Worm (Caenorhabditis elegans): ENCODE measurements around the gene pezo-1.

pezo-1 gene

DNA sequence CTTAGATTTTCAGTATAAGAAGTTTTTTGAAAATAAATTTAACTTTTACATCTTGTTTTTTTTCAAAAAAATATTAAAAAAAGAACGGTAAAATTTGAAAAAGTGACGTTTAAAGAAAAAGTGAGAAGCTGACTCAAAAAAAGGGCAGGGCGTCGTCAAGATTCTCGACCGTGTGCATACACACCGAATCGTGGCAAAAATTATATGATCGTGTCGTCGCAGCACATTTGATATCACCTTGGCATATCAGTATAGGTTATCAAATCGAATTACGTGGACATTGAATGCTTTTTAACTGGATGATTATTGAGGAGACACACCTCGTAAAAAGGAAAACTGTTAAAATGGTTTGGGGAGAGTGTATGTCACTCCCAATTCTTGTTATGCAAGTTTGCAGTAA, 33.3 kb downstream of the pezo-1 start:
- TF ChIP-seq R02D3.7 (tag; optimal IDR thresholded peaks at IDR 0.05) (no peak), ztf-11 (tag; optimal IDR thresholded peaks at IDR 0.05) (no peak), skn-1 (tag; optimal IDR thresholded peaks at IDR 0.05) (no peak), ceh-16 (tag; optimal IDR thresholded peaks at IDR 0.05) (no peak), nhr-77 (tag; optimal IDR thresholded peaks at IDR 0.05) (no peak), mdl-1 (tag; optimal IDR thresholded peaks at IDR 0.05) (no peak), mab-5 (tag; optimal IDR thresholded peaks at IDR 0.05) (no peak), elt-1 (tag; optimal IDR thresholded peaks at IDR 0.05) (no peak), sma-9 (GFP tag; optimal IDR thresholded peaks at IDR 0.05) (peak; percentile 6), sma-9 (tag; optimal IDR thresholded peaks at IDR 0.05) (no peak), lin-11 (tag; optimal IDR thresholded peaks at IDR 0.05) (no peak), ceh-82 (tag; optimal IDR thresholded peaks at IDR 0.05) (no peak), mbf-1 (tag; optimal IDR thresholded peaks at IDR 0.05) (no peak), ztf-4 (tag; optimal IDR thresholded peaks at IDR 0.05) (no peak), nhr-21 (tag; optimal IDR thresholded peaks at IDR 0.05) (no peak), alr-1 (tag; optimal IDR thresholded peaks at IDR 0.05) (no peak), ama-1 (optimal IDR thresholded peaks at IDR 0.05) (no peak), elt-3 (tag; optimal IDR thresholded peaks at IDR 0.05) (no peak), sma-3 (GFP tag; optimal IDR thresholded peaks at IDR 0.05) (no peak), nhr-23 (tag; optimal IDR thresholded peaks at IDR 0.05) (no peak), lin-13 (GFP tag; optimal IDR thresholded peaks at IDR 0.05) (no peak), aly-2 (tag; optimal IDR thresholded peaks at IDR 0.05) (no peak), fos-1 (tag; optimal IDR thresholded peaks at IDR 0.05) (peak; percentile 97), crh-2 (tag; optimal IDR thresholded peaks at IDR 0.05) (peak; percentile 73), gmeb-1 (tag; optimal IDR thresholded peaks at IDR 0.05) (peak; percentile 10), unc-39 (tag; optimal IDR thresholded peaks at IDR 0.05) (no peak), ztf-1 (GFP tag; conservative IDR thresholded peaks at IDR 0.05) (no peak), lsy-2 (tag; optimal IDR thresholded peaks at IDR 0.05) (no peak), dmd-4 (tag; optimal IDR thresholded peaks at IDR 0.05) (no peak), nhr-25 (tag; optimal IDR thresholded peaks at IDR 0.05) (no peak), Y55F3AM.14 (GFP tag; optimal IDR thresholded peaks at IDR 0.05) (no peak), zag-1 (tag; optimal IDR thresholded peaks at IDR 0.05) (no peak)

DNA sequence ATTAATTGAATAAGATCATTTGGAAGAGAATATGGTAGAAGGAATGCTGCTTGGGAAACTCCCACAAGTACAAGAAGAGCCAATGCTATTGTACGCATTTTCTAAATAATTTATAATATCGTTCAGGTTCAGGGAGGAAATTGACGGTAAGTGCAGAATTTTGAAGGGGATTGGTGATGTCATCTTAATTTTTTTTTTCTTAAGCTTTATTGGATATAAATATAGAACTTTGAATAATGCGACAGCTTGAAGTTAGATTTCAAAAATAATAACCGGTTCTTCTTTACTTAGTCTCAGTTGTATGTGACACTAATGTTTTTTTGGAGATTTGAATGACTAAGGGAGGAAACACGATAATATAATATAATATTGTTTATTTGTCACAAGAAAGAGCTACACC, 35.6 kb downstream of the pezo-1 start, which contains the start of gene nspg-7.1:
Gene nspg-7.1, minus strand, starts transcription at position 101 of the 400 bp plus-strand sequence.
- TF ChIP-seq nhr-6 (tag; optimal IDR thresholded peaks at IDR 0.05) (no peak), mbf-1 (tag; optimal IDR thresholded peaks at IDR 0.05) (no peak), mab-5 (tag; optimal IDR thresholded peaks at IDR 0.05) (no peak), ceh-82 (tag; optimal IDR thresholded peaks at IDR 0.05) (no peak), unc-39 (tag; optimal IDR thresholded peaks at IDR 0.05) (no peak), ztf-4 (tag; optimal IDR thresholded peaks at IDR 0.05) (no peak), snpc-4 (tag; optimal IDR thresholded peaks at IDR 0.05) (no peak), unc-62 (GFP tag; optimal IDR thresholded peaks at IDR 0.05) (no peak), alr-1 (tag; optimal IDR thresholded peaks at IDR 0.05) (no peak), mdl-1 (tag; optimal IDR thresholded peaks at IDR 0.05) (no peak), lsy-2 (tag; optimal IDR thresholded peaks at IDR 0.05) (no peak), nhr-11 (tag; optimal IDR thresholded peaks at IDR 0.05) (no peak), ztf-1 (GFP tag; conservative IDR thresholded peaks at IDR 0.05) (no peak), peb-1 (tag; optimal IDR thresholded peaks at IDR 0.05) (no peak), elt-1 (tag; optimal IDR thresholded peaks at IDR 0.05) (no peak), dmd-4 (tag; optimal IDR thresholded peaks at IDR 0.05) (no peak), Y55F3AM.14 (GFP tag; optimal IDR thresholded peaks at IDR 0.05) (no peak)

DNA sequence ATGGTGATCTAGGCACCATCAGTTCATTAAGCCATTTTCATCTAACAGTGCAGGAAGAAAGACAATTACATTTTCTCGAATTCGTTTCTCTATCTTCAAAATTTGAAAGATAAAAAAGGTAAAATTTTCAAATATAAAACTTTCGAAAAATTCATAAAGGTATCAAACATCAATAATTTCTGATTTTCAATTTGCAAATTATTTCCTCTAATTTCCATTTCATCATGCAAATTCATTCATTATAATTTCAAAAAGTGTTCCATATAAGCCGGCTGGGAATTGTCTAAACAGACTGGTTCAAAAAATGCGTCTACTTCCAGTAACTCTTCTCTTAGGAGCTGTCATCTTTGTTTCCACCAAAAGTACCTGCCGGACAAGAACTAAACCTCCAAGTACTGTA, 38.6 kb downstream of the pezo-1 start, which contains the start of gene clec-183:
Gene clec-183, plus strand, starts transcription at position 301 of the 400 bp plus-strand sequence.
- no peak for TF ChIP-seq elt-1 (tag; optimal IDR thresholded peaks at IDR 0.05)
- TF ChIP-seq lin-39 (tag; optimal IDR thresholded peaks at IDR 0.05), result no peak
- no peak for TF ChIP-seq ceh-16 (tag; optimal IDR thresholded peaks at IDR 0.05)
- TF ChIP-seq ZK546.5 (tag; optimal IDR thresholded peaks at IDR 0.05), result no peak
- TF ChIP-seq R02D3.7 (tag; optimal IDR thresholded peaks at IDR 0.05), result no peak
- no peak for TF ChIP-seq lin-11 (tag; optimal IDR thresholded peaks at IDR 0.05)
- no peak for TF ChIP-seq Y55F3AM.14 (GFP tag; optimal IDR thresholded peaks at IDR 0.05)
- TF ChIP-seq mdl-1 (tag; optimal IDR thresholded peaks at IDR 0.05), result no peak
- TF ChIP-seq nhr-237 (tag; optimal IDR thresholded peaks at IDR 0.05), result no peak
- TF ChIP-seq unc-55 (GFP tag; optimal IDR thresholded peaks at IDR 0.05), result no peak
- TF ChIP-seq sma-9 (GFP tag; optimal IDR thresholded peaks at IDR 0.05), result no peak
- TF ChIP-seq sma-9 (tag; optimal IDR thresholded peaks at IDR 0.05), result no peak
- TF ChIP-seq mbf-1 (tag; optimal IDR thresholded peaks at IDR 0.05), result no peak

All from whole organism, L2 larva.